Worm (Caenorhabditis elegans): ENCODE results near the gene ZC239.13.

DNA sequence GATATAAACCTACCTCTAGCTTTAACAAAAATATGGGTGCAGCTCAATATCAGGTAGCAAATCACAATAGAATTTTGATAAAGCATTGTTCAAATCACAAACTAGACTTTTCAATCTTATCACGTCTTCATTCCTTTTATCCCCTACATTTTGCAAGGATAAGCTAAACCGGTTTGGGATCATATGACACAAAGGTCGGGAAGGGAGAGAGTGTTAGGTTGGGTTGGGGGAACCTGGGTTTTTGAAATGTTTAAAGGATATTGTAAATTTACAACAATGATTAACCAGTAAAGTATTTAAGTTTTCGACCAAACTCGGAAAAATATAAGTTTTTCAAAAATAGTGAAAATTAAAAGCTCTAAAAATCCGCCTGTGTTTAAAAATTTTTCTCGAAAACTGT, 21.4 kb upstream of the ZC239.13 start, which contains the start of gene C17F4.12:
- TF ChIP-seq ets-4 (tag; optimal IDR thresholded peaks at IDR 0.05), result no peak
- no peak for TF ChIP-seq nhr-232 (tag; optimal IDR thresholded peaks at IDR 0.05)
- TF ChIP-seq dmd-4 (tag; optimal IDR thresholded peaks at IDR 0.05; ENCODE audit: borderline replicate concordance), result no peak
- TF ChIP-seq nfya-1 (tag; optimal IDR thresholded peaks at IDR 0.05), result no peak
- TF ChIP-seq K09A11.1 (tag; optimal IDR thresholded peaks at IDR 0.05; ENCODE audit: insufficient read depth), result no peak
- no peak for TF ChIP-seq dve-1 (tag; optimal IDR thresholded peaks at IDR 0.05)
- TF ChIP-seq pqm-1 (tag; optimal IDR thresholded peaks at IDR 0.05), result no peak
- TF ChIP-seq lin-11 (tag; optimal IDR thresholded peaks at IDR 0.05), result no peak
- no peak for TF ChIP-seq tbx-2 (tag; optimal IDR thresholded peaks at IDR 0.05)
- TF ChIP-seq ama-1 (optimal IDR thresholded peaks at IDR 0.05), result no peak
- no peak for TF ChIP-seq ceh-6 (GFP tag; optimal IDR thresholded peaks at IDR 0.05)
- TF ChIP-seq pha-4 (tag; optimal IDR thresholded peaks at IDR 0.05), result no peak
